Fruit fly (Drosophila melanogaster) Kc167 (cell line): ENCODE results near the gene Plp.

Source experiments
- Sin3A ChIP-seq: fragments of >200 bp; optimal IDR thresholded peaks from 2 replicates; lab custom pipeline; 2018; ENCODE audit warnings: missing external identifiers
- h ChIP-seq: fragments of >200 bp; optimal IDR thresholded peaks from 3 replicates; lab custom pipeline; 2018; ENCODE audit warnings: missing external identifiers
- insv ChIP-seq: fragments of >200 bp; optimal IDR thresholded peaks from 3 replicates; lab custom pipeline; 2018; ENCODE audit warnings: missing external identifiers
- ttk ChIP-seq: sonication (Bioruptor generic); optimal IDR thresholded peaks from 2 replicates; lab custom pipeline; 2017; ENCODE audit warnings: missing external identifiers

DNA sequence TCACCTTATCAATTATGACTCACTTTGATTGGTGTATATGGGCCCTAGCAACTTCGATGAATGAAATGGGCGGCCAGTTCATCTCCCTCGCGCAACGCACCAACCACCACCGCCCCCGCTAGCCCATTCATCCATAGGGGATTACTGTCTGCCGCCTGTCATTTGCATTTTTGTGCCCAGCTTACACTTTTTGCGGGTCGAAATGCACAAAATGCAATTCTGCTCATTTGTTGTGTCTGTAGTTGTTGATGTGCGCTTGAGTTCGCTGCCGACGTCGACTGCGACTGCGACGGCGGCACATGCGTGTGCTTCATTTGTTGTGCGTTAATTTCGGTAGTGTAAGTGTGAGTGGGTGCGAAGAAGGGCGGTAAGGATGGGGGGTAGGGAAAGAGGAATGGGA is 6.5 kb upstream of the Plp start:
- TF ChIP-seq Sin3A (lab: Kevin White, UChicago): no peak
- no peak for TF ChIP-seq h (lab: Kevin White, UChicago)
- TF ChIP-seq ttk: no peak
- TF ChIP-seq insv (lab: Kevin White, UChicago): no peak
